Worm (Caenorhabditis elegans) whole organism, L4 larva: Measurements from ENCODE around the gene F22F7.2.

Experiments used
- F10B5.3 ChIP-seq: sonication (generic microtip); optimal IDR thresholded peaks from 2 replicates; lab custom pipeline; 2016; ENCODE audit warnings: mild to moderate bottlenecking, missing genetic modification characterization, missing compliant biosample characterization
- F44E2.7 ChIP-seq: fragments of 200-800 bp; sonication (Bioruptor generic); IDR thresholded peaks from 2 replicates; pipeline ENCODE4 v2.1.2; 2022; ENCODE audit warnings: missing genetic modification characterization, missing compliant biosample characterization
- R02D3.7 ChIP-seq: fragments of 150-350 bp; sonication (generic microtip); optimal IDR thresholded peaks from 3 replicates; lab custom pipeline; 2014; ENCODE audit warnings: missing biosample characterization, missing genetic modification characterization
- T26A8.4 ChIP-seq: fragments of 200-800 bp; sonication (Bioruptor generic); IDR thresholded peaks from 2 replicates; pipeline ENCODE4 v1.3.6; 2022; ENCODE audit warnings: missing genetic modification characterization, missing compliant biosample characterization
- Y48G9A.11 ChIP-seq: fragments of 200-800 bp; sonication (Bioruptor generic); IDR thresholded peaks from 2 replicates; pipeline ENCODE4 v1.3.6; 2022; ENCODE audit warnings: missing genetic modification reagents, missing genetic modification characterization, missing compliant biosample characterization
- Y5F2A.4 ChIP-seq: fragments of 200-800 bp; sonication (Bioruptor generic); optimal IDR thresholded peaks from 2 replicates; lab custom pipeline; 2018; ENCODE audit warnings: mild to moderate bottlenecking, missing genetic modification characterization, missing compliant biosample characterization
- ZK546.5 ChIP-seq, 2 experiments: sonication (generic microtip); optimal IDR thresholded peaks; 2 replicates each; lab custom pipeline; 2017; ENCODE audit warnings: missing biosample characterization in 2 of 2, missing genetic modification characterization in 2 of 2
- ama-1 ChIP-seq: fragments of 150-350 bp; optimal IDR thresholded peaks from 2 replicates; lab custom pipeline; 2014; ENCODE audit warnings: inconsistent platforms, mixed read lengths
- arid-1 ChIP-seq: fragments of 200-800 bp; sonication (Bioruptor generic); conservative IDR thresholded peaks from 2 replicates; pipeline ENCODE4 v1.3.6; 2022; ENCODE audit warnings: missing genetic modification reagents, missing genetic modification characterization, missing compliant biosample characterization
- attf-4 ChIP-seq: sonication (generic microtip); optimal IDR thresholded peaks from 3 replicates; lab custom pipeline; 2017; ENCODE audit warnings: missing biosample characterization, missing genetic modification characterization
- ceh-32 ChIP-seq: sonication (generic microtip); optimal IDR thresholded peaks from 2 replicates; lab custom pipeline; 2016; ENCODE audit warnings: mild to moderate bottlenecking, missing genetic modification characterization, missing compliant biosample characterization; ENCODE audit not compliant: poor library complexity
- cey-2 ChIP-seq: sonication (generic microtip); optimal IDR thresholded peaks from 3 replicates; lab custom pipeline; 2017; ENCODE audit warnings: missing genetic modification characterization, mild to moderate bottlenecking, missing compliant biosample characterization, antibody characterized with exemption, borderline replicate concordance; ENCODE audit not compliant: insufficient read depth
- ctbp-1 ChIP-seq: fragments of 200-800 bp; sonication (Bioruptor generic); IDR thresholded peaks from 2 replicates; pipeline ENCODE4 v1.3.6; 2022; ENCODE audit warnings: missing genetic modification reagents, missing genetic modification characterization, missing compliant biosample characterization
- daf-8 ChIP-seq: fragments of 200-800 bp; sonication (Bioruptor generic); IDR thresholded peaks from 2 replicates; pipeline ENCODE4 v1.3.6; 2022; ENCODE audit warnings: missing genetic modification characterization, missing compliant biosample characterization
- egl-27 ChIP-seq: sonication (generic microtip); optimal IDR thresholded peaks from 3 replicates; lab custom pipeline; 2017; ENCODE audit warnings: missing biosample characterization, missing genetic modification reagents, missing genetic modification characterization
- egl-43 ChIP-seq: fragments of 200-800 bp; sonication (Bioruptor generic); IDR thresholded peaks from 2 replicates; pipeline ENCODE4 v1.3.6; 2022; ENCODE audit warnings: missing genetic modification reagents, missing genetic modification characterization, missing compliant biosample characterization
- fkh-10 ChIP-seq: fragments of 150-350 bp; optimal IDR thresholded peaks from 2 replicates; lab custom pipeline; 2014; ENCODE audit warnings: missing biosample characterization, missing genetic modification reagents, missing genetic modification characterization
- gei-8 ChIP-seq: fragments of 200-800 bp; sonication (Bioruptor generic); optimal IDR thresholded peaks from 2 replicates; lab custom pipeline; 2018; ENCODE audit warnings: mild to moderate bottlenecking, missing genetic modification characterization, missing compliant biosample characterization
- hmg-1.1 ChIP-seq: fragments of 200-800 bp; sonication (Bioruptor generic); IDR thresholded peaks from 2 replicates; pipeline ENCODE4 v1.3.6; 2022; ENCODE audit warnings: missing genetic modification reagents, missing genetic modification characterization, missing compliant biosample characterization
- jun-1 ChIP-seq: fragments of 150-350 bp; optimal IDR thresholded peaks from 2 replicates; lab custom pipeline; 2014; ENCODE audit warnings: missing biosample characterization, missing genetic modification reagents, missing genetic modification characterization
- lin-1 ChIP-seq: fragments of 200-800 bp; sonication (Bioruptor generic); IDR thresholded peaks from 2 replicates; pipeline ENCODE4 v1.3.6; 2022; ENCODE audit warnings: missing genetic modification reagents, missing genetic modification characterization, missing compliant biosample characterization
- lin-38 ChIP-seq: fragments of 200-800 bp; sonication (Bioruptor generic); IDR thresholded peaks from 2 replicates; pipeline ENCODE4 v1.3.6; 2022; ENCODE audit warnings: missing genetic modification reagents, missing genetic modification characterization, missing compliant biosample characterization
- lin-39 ChIP-seq: fragments of 150-350 bp; optimal IDR thresholded peaks from 2 replicates; lab custom pipeline; 2014; ENCODE audit warnings: missing biosample characterization, missing genetic modification reagents, missing genetic modification characterization
- lir-3 ChIP-seq: sonication (generic microtip); optimal IDR thresholded peaks from 2 replicates; lab custom pipeline; 2016; ENCODE audit warnings: mild to moderate bottlenecking, missing genetic modification characterization, missing compliant biosample characterization
- lsy-2 ChIP-seq, 2 experiments: fragments of 150-350 bp in 1 of 2; sonication (generic microtip) in 1 of 2; optimal IDR thresholded peaks; 2 replicates each; lab custom pipeline; 2014 to 2017; ENCODE audit warnings: missing biosample characterization in 2 of 2, missing genetic modification characterization in 2 of 2
- madf-5 ChIP-seq, 2 experiments: fragments of 200-800 bp; sonication (Bioruptor generic); IDR thresholded peaks; 2 replicates each; pipeline ENCODE4 v1.3.6; 2022; ENCODE audit warnings: missing compliant biosample characterization in 2 of 2, missing genetic modification characterization in 2 of 2
- mxl-2 ChIP-seq: fragments of 200-800 bp; sonication (Bioruptor generic); conservative IDR thresholded peaks from 2 replicates; pipeline ENCODE4 v1.3.6; 2022; ENCODE audit warnings: missing genetic modification reagents, missing genetic modification characterization, missing compliant biosample characterization
- nhr-111 ChIP-seq: fragments of 200-800 bp; sonication (Bioruptor generic); optimal IDR thresholded peaks from 2 replicates; lab custom pipeline; 2018; ENCODE audit warnings: mild to moderate bottlenecking, missing genetic modification characterization, missing compliant biosample characterization
- nhr-237 ChIP-seq: sonication (generic microtip); optimal IDR thresholded peaks from 2 replicates; lab custom pipeline; 2017; ENCODE audit warnings: missing biosample characterization, missing genetic modification characterization
- nhr-25 ChIP-seq: sonication (generic microtip); optimal IDR thresholded peaks from 2 replicates; lab custom pipeline; 2017; ENCODE audit warnings: missing genetic modification characterization, mild to moderate bottlenecking, missing compliant biosample characterization, antibody characterized with exemption, moderate library complexity, borderline replicate concordance; ENCODE audit not compliant: insufficient read depth
- nhr-6 ChIP-seq: fragments of 150-350 bp; optimal IDR thresholded peaks from 2 replicates; lab custom pipeline; 2014; ENCODE audit warnings: missing biosample characterization, missing genetic modification characterization
- nhr-76 ChIP-seq: fragments of 150-350 bp; optimal IDR thresholded peaks from 2 replicates; lab custom pipeline; 2014; ENCODE audit warnings: missing biosample characterization, missing genetic modification characterization
- pha-4 ChIP-seq, 2 experiments: fragments of 150-350 bp in 1 of 2; fragments of 200-800 bp in 1 of 2; sonication (Bioruptor generic) in 1 of 2; IDR thresholded peaks in 1 of 2; optimal IDR thresholded peaks in 1 of 2; 2 replicates each; pipeline versions ENCODE4 v1.3.6 to Lab custom; 2014 to 2022; ENCODE audit warnings: missing genetic modification characterization in 2 of 2, missing genetic modification reagents in 2 of 2, missing biosample characterization in 1 of 2, missing compliant biosample characterization in 1 of 2
- php-3 ChIP-seq: fragments of 200-800 bp; sonication (Bioruptor generic); IDR thresholded peaks from 2 replicates; pipeline ENCODE4 v1.3.6; 2022; ENCODE audit warnings: missing genetic modification reagents, missing genetic modification characterization, missing compliant biosample characterization
- saeg-2 ChIP-seq: fragments of 200-800 bp; sonication (Bioruptor generic); IDR thresholded peaks from 2 replicates; pipeline ENCODE4 v1.3.6; 2022; ENCODE audit warnings: missing genetic modification reagents, missing genetic modification characterization, missing compliant biosample characterization
- spr-1 ChIP-seq: sonication (generic microtip); optimal IDR thresholded peaks from 2 replicates; lab custom pipeline; 2016; ENCODE audit warnings: mild to moderate bottlenecking, missing genetic modification characterization, missing compliant biosample characterization
- unc-39 ChIP-seq: sonication (generic microtip); optimal IDR thresholded peaks from 2 replicates; lab custom pipeline; 2017; ENCODE audit warnings: missing biosample characterization, missing genetic modification characterization
- vab-7 ChIP-seq: fragments of 200-800 bp; sonication (Bioruptor generic); IDR thresholded peaks from 2 replicates; pipeline ENCODE4 v1.3.6; 2022; ENCODE audit warnings: missing genetic modification reagents, missing genetic modification characterization, missing compliant biosample characterization
- zag-1 ChIP-seq: fragments of 150-350 bp; optimal IDR thresholded peaks from 2 replicates; lab custom pipeline; 2014; ENCODE audit warnings: missing biosample characterization, missing genetic modification characterization
- zfp-2 ChIP-seq: sonication (generic microtip); optimal IDR thresholded peaks from 2 replicates; lab custom pipeline; 2016; ENCODE audit warnings: mild to moderate bottlenecking, missing genetic modification characterization, missing compliant biosample characterization
- zfp-3 ChIP-seq: fragments of 200-800 bp; sonication (Bioruptor generic); conservative IDR thresholded peaks from 2 replicates; pipeline ENCODE4 v1.3.6; 2022; ENCODE audit warnings: missing genetic modification reagents, missing genetic modification characterization, missing compliant biosample characterization
- zip-11 ChIP-seq: fragments of 200-800 bp; sonication (Bioruptor generic); IDR thresholded peaks from 2 replicates; pipeline ENCODE4 v1.3.6; 2022; ENCODE audit warnings: missing genetic modification characterization, missing compliant biosample characterization
- ztf-11 ChIP-seq: fragments of 150-350 bp; optimal IDR thresholded peaks from 2 replicates; lab custom pipeline; 2014; ENCODE audit warnings: missing biosample characterization, missing genetic modification characterization

Gene F22F7.2

ce11 chrV:2097653-2098052 lies 24.9 kb upstream of the F22F7.2 start, which contains the start of gene clec-208:
Gene clec-208, plus strand, starts transcription at chrV:2097953.
- TF ChIP-seq ctbp-1: no peak
- TF ChIP-seq lin-39 (tag; lab: Kevin White, UChicago): no peak
- TF ChIP-seq F10B5.3 (tag; lab: Kevin White, UChicago): no peak
- no peak for TF ChIP-seq zfp-3
- no peak for TF ChIP-seq ZK546.5 (tag; optimal IDR thresholded peaks at IDR 0.05; lab: Kevin White, UChicago)
- TF ChIP-seq attf-4: no peak
- TF ChIP-seq spr-1 (tag; lab: Kevin White, UChicago): no peak
- no peak for TF ChIP-seq nhr-76
- no peak for TF ChIP-seq egl-43 (GFP tag; lab: Robert Waterston, UW)
- TF ChIP-seq egl-27: no peak
- TF ChIP-seq jun-1: no peak
- no peak for TF ChIP-seq T26A8.4 (GFP tag; lab: Robert Waterston, UW)
- no peak for TF ChIP-seq lir-3 (tag; lab: Kevin White, UChicago)
- TF ChIP-seq Y5F2A.4 (GFP tag; lab: Kevin White, UChicago): no peak
- no peak for TF ChIP-seq nhr-25 (tag; lab: Kevin White, UChicago)
- TF ChIP-seq nhr-6 (tag; lab: Kevin White, UChicago): no peak
- no peak for TF ChIP-seq nhr-111
- no peak for TF ChIP-seq ceh-32
- TF ChIP-seq zip-11 (GFP tag; lab: Robert Waterston, UW): no peak

- TF ChIP-seq lin-38 (no peak), nhr-237 (tag; lab: Kevin White, UChicago) (no peak), hmg-1.1 (GFP tag; lab: Robert Waterston, UW) (no peak), F44E2.7 (GFP tag; lab: Robert Waterston, UW) (no peak), vab-7 (no peak), pha-4 (GFP tag; IDR thresholded peaks at IDR 0.05; lab: Robert Waterston, UW) (no peak), pha-4 (tag; optimal IDR thresholded peaks at IDR 0.05; lab: Kevin White, UChicago) (no peak), ctbp-1 (no peak), lin-1 (GFP tag; lab: Robert Waterston, UW) (no peak), daf-8 (GFP tag; lab: Robert Waterston, UW) (no peak), ztf-11 (tag; lab: Kevin White, UChicago) (no peak)
Measured at ce11 chrV:2099040-2099439, 23.5 kb upstream of the F22F7.2 start, which contains the start of gene F36F12.7. Gene F36F12.7, plus strand, starts transcription at chrV:2099340.

DNA sequence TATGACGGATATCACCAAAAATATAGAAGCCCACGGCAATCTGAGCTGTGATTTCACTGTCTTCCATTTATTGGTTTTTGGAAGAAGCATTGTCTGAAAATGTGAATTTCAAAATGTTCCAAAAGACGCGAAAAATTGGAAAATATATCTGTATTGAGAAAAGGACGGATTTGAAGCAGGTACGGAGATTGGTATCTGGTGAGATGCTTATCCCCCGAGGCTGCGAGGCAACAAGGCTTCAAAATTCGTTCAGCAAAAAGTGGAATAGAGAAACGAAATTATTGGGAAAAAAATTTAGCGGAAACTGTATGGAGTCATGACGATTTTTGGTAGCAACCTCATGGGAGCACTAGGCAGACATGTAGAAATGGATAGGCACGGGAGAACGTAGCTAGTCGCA lies 19.5 kb upstream of the F22F7.2 start, which contains the start of gene F36F12.1:
Gene F36F12.1 (minus strand): TSS at position 101 of the 400 bp plus-strand sequence.
- TF ChIP-seq php-3 (GFP tag; lab: Robert Waterston, UW): no peak
- TF ChIP-seq zfp-3: no peak
- no peak for TF ChIP-seq mxl-2 (GFP tag; lab: Robert Waterston, UW)
- TF ChIP-seq cey-2 (tag; lab: Kevin White, UChicago): no peak
- no peak for TF ChIP-seq ama-1
- no peak for TF ChIP-seq fkh-10 (GFP tag; lab: Kevin White, UChicago)
- no peak for TF ChIP-seq lsy-2 (tag; optimal IDR thresholded peaks at IDR 0.05; lab: Kevin White, UChicago)
- no peak for TF ChIP-seq zfp-2 (tag; lab: Kevin White, UChicago)

ce11 chrV:2105976-2106375 lies 16.6 kb upstream of the F22F7.2 start, which contains the start of gene F22F7.4:
Gene F22F7.4, minus strand, starts transcription at chrV:2106076.
- TF ChIP-seq Y48G9A.11 (no peak), lir-3 (tag; lab: Kevin White, UChicago) (no peak), arid-1 (no peak), zag-1 (tag; lab: Kevin White, UChicago) (no peak), fkh-10 (GFP tag; lab: Kevin White, UChicago) (no peak), R02D3.7 (tag; lab: Kevin White, UChicago) (no peak), lsy-2 (tag; optimal IDR thresholded peaks at IDR 0.05; lab: Kevin White, UChicago) (no peak), saeg-2 (no peak), gei-8 (GFP tag; lab: Kevin White, UChicago) (no peak), madf-5 (GFP tag; IDR thresholded peaks at IDR 0.05; lab: Robert Waterston, UW) (no peak), unc-39 (tag; lab: Kevin White, UChicago) (no peak)
- TF ChIP-seq, all 104 proteins: peak for 0
